Worm (Caenorhabditis elegans) whole organism, midembryonic: ENCODE data around the gene flh-1.

Experiments
- T22C8.4 ChIP-seq: fragments of 200-800 bp; sonication (Bioruptor generic); IDR thresholded peaks from 2 replicates; pipeline ENCODE4 v1.3.6; 2022; ENCODE audit warnings: missing genetic modification characterization, missing compliant biosample characterization
- flt-1 ChIP-seq: fragments of 200-800 bp; sonication (Bioruptor generic); IDR thresholded peaks from 2 replicates; pipeline ENCODE4 v1.3.6; 2022; ENCODE audit warnings: missing genetic modification characterization, missing compliant biosample characterization
- klf-2 ChIP-seq: fragments of 200-800 bp; sonication (Bioruptor generic); conservative IDR thresholded peaks from 2 replicates; pipeline ENCODE4 v1.3.6; 2022; ENCODE audit warnings: missing genetic modification reagents, missing genetic modification characterization, missing compliant biosample characterization
- med-1 ChIP-seq: sonication (generic microtip); optimal IDR thresholded peaks from 2 replicates; lab custom pipeline; 2017; ENCODE audit warnings: missing genetic modification characterization, mild to moderate bottlenecking, missing compliant biosample characterization, antibody characterized with exemption, missing genetic modification reagents; ENCODE audit not compliant: insufficient read depth
- tab-1 ChIP-seq: fragments of 200-800 bp; sonication (Bioruptor generic); IDR thresholded peaks from 2 replicates; pipeline ENCODE4 v1.3.6; 2022; ENCODE audit warnings: missing genetic modification characterization, missing compliant biosample characterization
- ztf-23 ChIP-seq: fragments of 200-800 bp; sonication (Bioruptor generic); IDR thresholded peaks from 2 replicates; pipeline ENCODE4 v1.3.6; 2022; ENCODE audit warnings: missing genetic modification reagents, missing genetic modification characterization, missing compliant biosample characterization
- ztf-29 ChIP-seq: fragments of 200-800 bp; sonication (Bioruptor generic); IDR thresholded peaks from 2 replicates; pipeline ENCODE4 v1.3.6; 2022; ENCODE audit warnings: missing genetic modification reagents, missing genetic modification characterization, missing compliant biosample characterization

DNA sequence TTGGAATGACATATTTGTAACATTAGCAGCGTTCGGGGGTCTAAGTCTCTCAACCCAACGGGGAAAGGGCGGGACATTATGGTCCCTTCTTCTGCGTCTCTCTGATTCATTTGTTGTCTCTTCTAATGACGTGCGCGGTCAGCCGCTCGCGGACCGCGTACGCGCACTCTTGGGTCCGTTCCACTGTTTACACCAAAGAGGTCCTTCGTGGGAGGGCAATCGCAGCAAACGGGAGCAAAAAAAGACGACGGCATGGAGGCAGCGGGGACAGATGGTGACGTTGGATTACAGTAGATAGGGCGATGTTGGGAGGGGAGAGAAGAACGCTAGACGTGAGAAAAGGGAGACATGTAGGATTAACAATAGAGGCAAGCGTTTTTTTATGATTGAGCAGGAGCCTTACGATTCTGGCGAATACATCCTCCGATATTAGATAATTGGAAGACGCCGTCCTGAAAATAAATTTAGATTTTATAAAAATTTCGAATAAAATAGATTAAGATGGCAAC, at the start of gene flh-1:
- TF ChIP-seq ztf-23 (GFP tag; lab: Robert Waterston, UW) (no peak), flt-1 (peak; percentile 76), med-1 (GFP tag; lab: Kevin White, UChicago) (no peak), tab-1 (peak; percentile 63; the same call in 1 of the 2 replicates), ztf-29 (GFP tag; lab: Robert Waterston, UW) (no peak), T22C8.4 (GFP tag; lab: Robert Waterston, UW) (no peak), klf-2 (GFP tag; lab: Robert Waterston, UW) (no peak)
